Fruit fly (Drosophila melanogaster) S2 (cell line): ENCODE data around the gene dmrt93B.

Experiments
- CG8478 ChIP-seq: fragments of >200 bp; optimal IDR thresholded peaks from 2 replicates; lab custom pipeline; 2018
- CTCF ChIP-seq, 2 experiments: fragments of >200 bp; optimal IDR thresholded peaks; 2 replicates each; lab custom pipeline; 2018

DNA sequence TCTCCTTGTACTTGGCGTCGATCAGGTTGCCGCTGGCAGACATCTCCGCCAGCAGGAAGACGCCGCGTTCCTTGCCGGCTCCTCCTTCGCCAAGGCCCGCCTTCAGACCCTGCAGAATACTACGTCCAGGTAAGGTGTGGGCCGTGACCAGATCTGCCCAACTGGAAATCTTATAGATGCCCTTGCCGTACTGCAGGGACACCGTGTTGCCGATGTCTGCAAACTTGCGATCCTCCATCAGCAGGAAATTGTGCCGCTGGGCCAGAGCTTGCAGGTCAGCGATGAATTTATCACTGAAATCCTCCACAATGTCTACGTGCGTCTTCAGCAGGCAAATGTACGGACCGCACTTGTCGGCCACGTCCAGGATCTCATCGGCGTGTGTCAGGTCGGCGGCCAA lies 2.5 kb upstream of the dmrt93B start:
- TF ChIP-seq CTCF (optimal IDR thresholded peaks at IDR 0.05; lab: Kevin White, UChicago) (no peak), CG8478 (lab: Kevin White, UChicago) (no peak)
